Fruit fly (Drosophila melanogaster): Measurements from ENCODE around the gene CG31140.

The CG31140 gene

DNA sequence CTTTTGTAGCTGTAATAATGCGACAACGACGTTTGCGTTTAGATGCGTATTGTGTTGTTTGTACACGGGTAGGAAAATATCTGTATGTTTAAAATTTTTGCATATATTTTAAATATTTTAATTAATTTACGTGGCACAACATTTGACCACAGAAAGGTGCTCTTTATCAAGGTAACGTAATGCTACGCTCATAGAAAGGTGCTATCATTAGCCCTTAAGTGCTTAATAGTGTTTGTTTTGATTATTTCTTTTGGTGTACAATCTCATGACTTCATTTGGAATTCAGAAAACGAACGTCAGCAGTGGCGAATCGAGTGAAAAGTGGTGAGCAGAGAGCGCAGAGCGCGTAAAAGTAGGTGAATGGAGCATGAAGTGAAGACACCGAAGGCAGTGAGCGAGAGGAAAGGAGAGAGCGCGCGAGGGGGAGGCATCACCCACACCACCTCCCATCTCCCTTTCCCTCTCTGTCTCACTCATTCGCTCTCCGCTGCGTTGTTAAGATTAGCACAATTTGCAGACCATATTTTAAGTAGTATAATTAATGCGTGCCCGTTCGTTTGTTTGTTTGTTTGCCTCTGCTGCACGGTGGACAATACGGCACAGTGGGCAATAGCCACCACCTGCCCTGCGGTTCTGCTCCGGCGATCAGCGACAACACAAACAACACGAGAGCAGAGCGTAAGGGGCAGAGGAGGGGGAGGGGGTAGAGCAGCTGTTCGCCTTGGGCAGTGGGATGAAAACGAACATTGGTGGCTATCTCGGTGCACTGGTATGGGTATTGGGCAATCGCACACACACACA, 41.1 kb upstream of the CG31140 start (continued):
- TF ChIP-seq Atf-2 (GFP tag; optimal IDR thresholded peaks at IDR 0.05): no peak
- TF ChIP-seq yki (optimal IDR thresholded peaks at IDR 0.05): peak; percentile 70
- no peak for TF ChIP-seq CG11723 (GFP tag; optimal IDR thresholded peaks at IDR 0.05)
- TF ChIP-seq CG12391 (tag; optimal IDR thresholded peaks at IDR 0.05): peak; percentile 37
- TF ChIP-seq cad (GFP tag; optimal IDR thresholded peaks at IDR 0.05): no peak
- TF ChIP-seq gfzf (GFP tag; optimal IDR thresholded peaks at IDR 0.05): no peak
- no peak for TF ChIP-seq CG16813 (GFP tag; IDR thresholded peaks at IDR 0.05; ENCODE audit: partially characterized antibody)
- TF ChIP-seq CHES-1-like (GFP tag; optimal IDR thresholded peaks at IDR 0.05): no peak
- TF ChIP-seq jing (GFP tag; optimal IDR thresholded peaks at IDR 0.05): peak; percentile 55
- TF ChIP-seq Dfd (GFP tag; optimal IDR thresholded peaks at IDR 0.05): no peak
- TF ChIP-seq Lpt (GFP tag; optimal IDR thresholded peaks at IDR 0.05): no peak
- TF ChIP-seq Dad (GFP tag; optimal IDR thresholded peaks at IDR 0.05): peak; percentile 30
- TF ChIP-seq vvl (GFP tag; IDR thresholded peaks at IDR 0.05): peak; percentile 71
- TF ChIP-seq tll (GFP tag; optimal IDR thresholded peaks at IDR 0.05): no peak
- TF ChIP-seq HHEX (GFP tag; optimal IDR thresholded peaks at IDR 0.05): peak; percentile 32
- no peak for TF ChIP-seq CG2116 (GFP tag; optimal IDR thresholded peaks at IDR 0.05)
- 0 out of 2 replicates have a peak, but pooled peaks have one; percentile 40 for TF ChIP-seq ap (GFP tag; IDR thresholded peaks at IDR 0.05)
- 0 out of 3 replicates have a peak, but pooled peaks have one; percentile 57 for TF ChIP-seq CG11456 (GFP tag; IDR thresholded peaks at IDR 0.05)
- peak; percentile 30; the same call in 1 of the 3 replicates for TF ChIP-seq Optix (GFP tag; IDR thresholded peaks at IDR 0.05)
- TF ChIP-seq sqz (GFP tag; optimal IDR thresholded peaks at IDR 0.05): peak; percentile 9
- no peak for TF ChIP-seq ham (GFP tag; IDR thresholded peaks at IDR 0.05)
- peak; percentile 48 for TF ChIP-seq CG3281 (GFP tag; optimal IDR thresholded peaks at IDR 0.05)
- peak; percentile 92 for TF ChIP-seq cg (GFP tag; optimal IDR thresholded peaks at IDR 0.05)
- no peak for TF ChIP-seq CG17802 (tag; optimal IDR thresholded peaks at IDR 0.05)
- TF ChIP-seq CoRest (tag; optimal IDR thresholded peaks at IDR 0.05): peak; percentile 37
- TF ChIP-seq CG34224 (GFP tag; IDR thresholded peaks at IDR 0.05; ENCODE audit: partially characterized antibody): 0 out of 3 replicates have a peak, but pooled peaks have one; percentile 6
- TF ChIP-seq Fer3 (tag; optimal IDR thresholded peaks at IDR 0.05): peak; percentile 44
- no peak for TF ChIP-seq CG17912 (GFP tag; optimal IDR thresholded peaks at IDR 0.05)
- TF ChIP-seq sd (tag; optimal IDR thresholded peaks at IDR 0.05): no peak
- TF ChIP-seq lov (optimal IDR thresholded peaks at IDR 0.05): no peak
- peak; percentile 4; the same call in 1 of the 3 replicates for TF ChIP-seq lov (GFP tag; IDR thresholded peaks at IDR 0.05)
- peak; percentile 43; the same call in 1 of the 2 replicates for TF ChIP-seq Taf1 (GFP tag; IDR thresholded peaks at IDR 0.05)
- no peak for TF ChIP-seq gsb (GFP tag; IDR thresholded peaks at IDR 0.05)
- TF ChIP-seq repo (GFP tag; optimal IDR thresholded peaks at IDR 0.05): no peak
- TF ChIP-seq CG32532 (GFP tag; IDR thresholded peaks at IDR 0.05): peak; percentile 61; the same call in 1 of the 2 replicates
- peak; percentile 10 for TF ChIP-seq CG13775 (GFP tag; optimal IDR thresholded peaks at IDR 0.05)
- peak; percentile 63 for TF ChIP-seq Xbp1 (GFP tag; optimal IDR thresholded peaks at IDR 0.05)
- 0 out of 3 replicates have a peak, but pooled peaks have one; percentile 33 for TF ChIP-seq H15 (GFP tag; IDR thresholded peaks at IDR 0.05)
- TF ChIP-seq exex (tag; optimal IDR thresholded peaks at IDR 0.05): no peak
- TF ChIP-seq h (optimal IDR thresholded peaks at IDR 0.05): no peak
- no peak for TF ChIP-seq ems (GFP tag; optimal IDR thresholded peaks at IDR 0.05)
- TF ChIP-seq hb (GFP tag; IDR thresholded peaks at IDR 0.05; ENCODE audit: partially characterized antibody): no peak
- peak; percentile 53 for TF ChIP-seq ttk (GFP tag; IDR thresholded peaks at IDR 0.05)
- peak; percentile 26 for TF ChIP-seq MTF-1 (GFP tag; optimal IDR thresholded peaks at IDR 0.05; ENCODE audit: borderline replicate concordance)
- no peak for TF ChIP-seq Bteb2 (GFP tag; optimal IDR thresholded peaks at IDR 0.05)
- TF ChIP-seq CG11504 (tag; optimal IDR thresholded peaks at IDR 0.05): peak; percentile 59
- no peak for TF ChIP-seq hth (optimal IDR thresholded peaks at IDR 0.05)
- TF ChIP-seq odd (GFP tag; optimal IDR thresholded peaks at IDR 0.05): no peak
- TF ChIP-seq fd96Cb (tag; optimal IDR thresholded peaks at IDR 0.05): peak; percentile 53
- TF ChIP-seq gce (GFP tag; IDR thresholded peaks at IDR 0.05): no peak

Data from whole organism, embryonic.